Worm (Caenorhabditis elegans) whole organism, L2 larva: ENCODE data around the gene acr-16.

Experiments used
- C34F6.9 ChIP-seq: fragments of 150-350 bp; optimal IDR thresholded peaks from 2 replicates; lab custom pipeline; 2014; ENCODE audit warnings: missing biosample characterization, missing genetic modification characterization
- F13H6.1 ChIP-seq: sonication (generic microtip); optimal IDR thresholded peaks from 2 replicates; lab custom pipeline; 2016; ENCODE audit warnings: missing genetic modification characterization, missing compliant biosample characterization
- R02D3.7 ChIP-seq: fragments of 150-350 bp; optimal IDR thresholded peaks from 2 replicates; lab custom pipeline; 2014; ENCODE audit warnings: missing biosample characterization, missing genetic modification characterization
- Y55F3AM.14 ChIP-seq: fragments of 200-800 bp; sonication (Bioruptor generic); optimal IDR thresholded peaks from 2 replicates; lab custom pipeline; 2018; ENCODE audit warnings: mild to moderate bottlenecking, missing genetic modification characterization, missing compliant biosample characterization
- ZK546.5 ChIP-seq: sonication (generic microtip); optimal IDR thresholded peaks from 2 replicates; lab custom pipeline; 2017; ENCODE audit warnings: missing biosample characterization, missing genetic modification characterization
- alr-1 ChIP-seq: fragments of 150-350 bp; optimal IDR thresholded peaks from 2 replicates; lab custom pipeline; 2014; ENCODE audit warnings: missing biosample characterization, missing genetic modification characterization
- aly-2 ChIP-seq: fragments of 150-350 bp; optimal IDR thresholded peaks from 2 replicates; lab custom pipeline; 2014; ENCODE audit warnings: missing biosample characterization, missing genetic modification characterization
- ama-1 ChIP-seq: fragments of 150-350 bp; optimal IDR thresholded peaks from 2 replicates; lab custom pipeline; 2018; ENCODE audit warnings: inconsistent platforms
- blmp-1 ChIP-seq: sonication (generic microtip); optimal IDR thresholded peaks from 2 replicates; lab custom pipeline; 2017; ENCODE audit warnings: missing genetic modification characterization, mild to moderate bottlenecking, missing compliant biosample characterization, antibody characterized with exemption, moderate library complexity; ENCODE audit not compliant: insufficient read depth
- ceh-16 ChIP-seq: fragments of 150-350 bp; optimal IDR thresholded peaks from 2 replicates; lab custom pipeline; 2014; ENCODE audit warnings: missing biosample characterization, missing genetic modification characterization
- ceh-82 ChIP-seq: fragments of 150-350 bp; optimal IDR thresholded peaks from 2 replicates; lab custom pipeline; 2014; ENCODE audit warnings: missing biosample characterization, missing genetic modification characterization
- crh-2 ChIP-seq: sonication (generic microtip); optimal IDR thresholded peaks from 2 replicates; lab custom pipeline; 2017; ENCODE audit warnings: missing biosample characterization, missing genetic modification characterization
- dmd-4 ChIP-seq: sonication (generic microtip); optimal IDR thresholded peaks from 2 replicates; lab custom pipeline; 2017; ENCODE audit warnings: missing biosample characterization, missing genetic modification characterization
- egl-27 ChIP-seq: sonication (generic microtip); optimal IDR thresholded peaks from 3 replicates; lab custom pipeline; 2017; ENCODE audit warnings: missing biosample characterization, missing genetic modification reagents, missing genetic modification characterization
- elt-1 ChIP-seq: fragments of 150-350 bp; optimal IDR thresholded peaks from 2 replicates; lab custom pipeline; 2014; ENCODE audit warnings: missing biosample characterization, missing genetic modification characterization
- elt-3 ChIP-seq: sonication (generic microtip); optimal IDR thresholded peaks from 2 replicates; lab custom pipeline; 2017; ENCODE audit warnings: missing biosample characterization, missing genetic modification characterization
- fos-1 ChIP-seq: fragments of 150-350 bp; optimal IDR thresholded peaks from 2 replicates; lab custom pipeline; 2014; ENCODE audit warnings: missing biosample characterization, missing genetic modification characterization
- gmeb-1 ChIP-seq: fragments of 150-350 bp; optimal IDR thresholded peaks from 2 replicates; lab custom pipeline; 2014; ENCODE audit warnings: missing biosample characterization, missing genetic modification characterization
- lin-11 ChIP-seq: fragments of 150-350 bp; sonication (generic microtip); optimal IDR thresholded peaks from 2 replicates; lab custom pipeline; 2014; ENCODE audit warnings: missing biosample characterization, missing genetic modification characterization, inconsistent platforms, mixed read lengths
- lin-13 ChIP-seq: fragments of 150-350 bp; optimal IDR thresholded peaks from 2 replicates; lab custom pipeline; 2014; ENCODE audit warnings: missing biosample characterization, missing genetic modification reagents, missing genetic modification characterization
- lin-39 ChIP-seq: fragments of 150-350 bp; optimal IDR thresholded peaks from 2 replicates; lab custom pipeline; 2014; ENCODE audit warnings: missing biosample characterization, missing genetic modification reagents, missing genetic modification characterization
- lsy-2 ChIP-seq, 2 experiments: fragments of 150-350 bp in 1 of 2; sonication (generic microtip) in 1 of 2; optimal IDR thresholded peaks; 2 replicates each; lab custom pipeline; 2014 to 2017; ENCODE audit warnings: missing biosample characterization in 2 of 2, missing genetic modification characterization in 2 of 2
- mab-5 ChIP-seq: fragments of 150-350 bp; optimal IDR thresholded peaks from 2 replicates; lab custom pipeline; 2014; ENCODE audit warnings: missing biosample characterization, missing genetic modification characterization
- mbf-1 ChIP-seq: sonication (generic microtip); optimal IDR thresholded peaks from 2 replicates; lab custom pipeline; 2017; ENCODE audit warnings: missing biosample characterization, missing genetic modification characterization
- mdl-1 ChIP-seq, 2 experiments: fragments of 150-350 bp in 1 of 2; sonication (generic microtip) in 1 of 2; optimal IDR thresholded peaks; 2 replicates each; lab custom pipeline; 2017; ENCODE audit warnings: missing biosample characterization in 2 of 2, missing genetic modification characterization in 2 of 2
- nhr-10 ChIP-seq: sonication (generic microtip); optimal IDR thresholded peaks from 2 replicates; lab custom pipeline; 2017; ENCODE audit warnings: missing biosample characterization, missing genetic modification characterization
- nhr-11 ChIP-seq: fragments of 150-350 bp; optimal IDR thresholded peaks from 2 replicates; lab custom pipeline; 2014; ENCODE audit warnings: missing biosample characterization, missing genetic modification characterization
- nhr-12 ChIP-seq: fragments of 150-350 bp; optimal IDR thresholded peaks from 2 replicates; lab custom pipeline; 2014; ENCODE audit warnings: missing biosample characterization, missing genetic modification characterization
- nhr-129 ChIP-seq: fragments of 150-350 bp; optimal IDR thresholded peaks from 2 replicates; lab custom pipeline; 2014; ENCODE audit warnings: missing biosample characterization, missing genetic modification characterization
- nhr-21 ChIP-seq: fragments of 150-350 bp; optimal IDR thresholded peaks from 2 replicates; lab custom pipeline; 2014; ENCODE audit warnings: missing biosample characterization, missing genetic modification characterization
- nhr-23 ChIP-seq: fragments of 150-350 bp; optimal IDR thresholded peaks from 2 replicates; lab custom pipeline; 2014; ENCODE audit warnings: missing biosample characterization, missing genetic modification reagents, missing genetic modification characterization
- nhr-237 ChIP-seq: fragments of 150-350 bp; optimal IDR thresholded peaks from 2 replicates; lab custom pipeline; 2014; ENCODE audit warnings: missing biosample characterization, missing genetic modification characterization
- nhr-25 ChIP-seq: fragments of 150-350 bp; sonication (generic microtip); optimal IDR thresholded peaks from 3 replicates; lab custom pipeline; 2014; ENCODE audit warnings: missing biosample characterization, missing genetic modification characterization
- nhr-6 ChIP-seq: fragments of 150-350 bp; optimal IDR thresholded peaks from 2 replicates; lab custom pipeline; 2014; ENCODE audit warnings: missing biosample characterization, missing genetic modification characterization
- nhr-77 ChIP-seq: fragments of 150-350 bp; optimal IDR thresholded peaks from 2 replicates; lab custom pipeline; 2014; ENCODE audit warnings: missing biosample characterization, missing genetic modification characterization
- peb-1 ChIP-seq: fragments of 150-350 bp; optimal IDR thresholded peaks from 2 replicates; lab custom pipeline; 2014; ENCODE audit warnings: missing biosample characterization, missing genetic modification characterization
- sem-4 ChIP-seq: fragments of 150-350 bp; optimal IDR thresholded peaks from 2 replicates; lab custom pipeline; 2014; ENCODE audit warnings: missing biosample characterization, missing genetic modification reagents, missing genetic modification characterization
- skn-1 ChIP-seq: sonication (generic microtip); optimal IDR thresholded peaks from 2 replicates; lab custom pipeline; 2017; ENCODE audit warnings: missing biosample characterization, missing genetic modification characterization
- sma-3 ChIP-seq: sonication (generic microtip); optimal IDR thresholded peaks from 2 replicates; lab custom pipeline; 2016; ENCODE audit warnings: missing genetic modification reagents, missing genetic modification characterization, missing compliant biosample characterization
- sma-9 ChIP-seq, 2 experiments: fragments of 150-350 bp in 1 of 2; sonication (generic microtip) in 1 of 2; optimal IDR thresholded peaks; 2 replicates each; lab custom pipeline; 2014 to 2016; ENCODE audit warnings: missing genetic modification characterization in 2 of 2, mild to moderate bottlenecking in 1 of 2, missing biosample characterization in 1 of 2, missing compliant biosample characterization in 1 of 2, missing genetic modification reagents in 1 of 2, moderate library complexity in 1 of 2
- snpc-4 ChIP-seq: fragments of 150-350 bp; optimal IDR thresholded peaks from 2 replicates; lab custom pipeline; 2014; ENCODE audit warnings: missing biosample characterization, missing genetic modification characterization
- unc-39 ChIP-seq: fragments of 150-350 bp; optimal IDR thresholded peaks from 2 replicates; lab custom pipeline; 2014; ENCODE audit warnings: missing biosample characterization, missing genetic modification characterization
- unc-55 ChIP-seq: fragments of 150-350 bp; sonication (generic microtip); optimal IDR thresholded peaks from 3 replicates; lab custom pipeline; 2014; ENCODE audit warnings: missing biosample characterization, missing genetic modification reagents, missing genetic modification characterization
- unc-62 ChIP-seq: fragments of 150-350 bp; optimal IDR thresholded peaks from 2 replicates; lab custom pipeline; 2014; ENCODE audit warnings: missing biosample characterization, missing genetic modification reagents, missing genetic modification characterization
- zag-1 ChIP-seq: fragments of 150-350 bp; optimal IDR thresholded peaks from 2 replicates; lab custom pipeline; 2014; ENCODE audit warnings: missing biosample characterization, missing genetic modification characterization
- ztf-1 ChIP-seq: fragments of 200-800 bp; sonication (Bioruptor generic); conservative IDR thresholded peaks from 2 replicates; pipeline ENCODE4 v1.3.6; 2022; ENCODE audit warnings: missing genetic modification characterization, missing compliant biosample characterization
- ztf-11 ChIP-seq: sonication (generic microtip); optimal IDR thresholded peaks from 2 replicates; lab custom pipeline; 2017; ENCODE audit warnings: missing biosample characterization, missing genetic modification characterization
- ztf-4 ChIP-seq: fragments of 150-350 bp; optimal IDR thresholded peaks from 2 replicates; lab custom pipeline; 2014; ENCODE audit warnings: missing biosample characterization, missing genetic modification characterization

Gene acr-16

DNA sequence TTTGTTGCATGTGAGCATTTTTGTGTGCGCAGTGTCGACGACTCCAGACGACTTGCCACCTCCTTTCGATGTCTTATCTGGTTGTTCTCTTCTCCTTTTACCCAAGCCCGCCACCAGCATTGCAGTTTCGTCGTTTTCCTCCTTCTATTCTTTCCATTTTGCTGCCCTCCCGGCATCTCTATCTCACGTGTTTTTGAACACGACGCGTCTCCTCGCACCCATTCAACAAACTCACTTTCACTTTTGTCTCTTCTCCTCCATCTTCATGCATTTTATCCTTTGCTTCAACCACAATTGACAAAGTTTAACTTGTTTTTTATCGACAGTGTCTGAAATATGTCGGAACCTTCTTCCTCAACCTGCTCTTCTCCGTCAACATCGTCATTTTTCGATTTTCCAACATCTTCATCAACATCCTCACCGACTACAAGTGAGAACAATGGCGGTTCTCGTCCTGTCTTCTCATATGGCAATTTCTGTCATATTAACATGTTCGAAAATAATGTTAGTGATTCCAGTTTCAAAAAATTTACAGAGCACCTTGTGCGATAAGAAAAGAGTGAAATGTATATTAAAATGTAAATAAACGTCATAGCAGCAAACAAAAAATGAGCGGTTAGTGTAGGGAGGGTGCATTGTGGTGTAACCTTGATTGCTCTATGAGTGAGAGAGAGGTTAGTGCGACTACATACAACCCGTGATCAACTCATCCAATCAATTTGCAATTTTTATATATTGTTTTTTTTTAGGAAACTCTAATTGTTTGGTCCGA is 49.8 kb downstream of the acr-16 start, which contains the start of gene fip-4:
Gene fip-4, minus strand, starts transcription at position 636 of the 772 bp plus-strand sequence.
- TF ChIP-seq lin-13 (no peak), elt-3 (tag; lab: Kevin White, UChicago) (no peak), nhr-11 (no peak), peb-1 (tag; lab: Kevin White, UChicago) (no peak), lsy-2 (tag; optimal IDR thresholded peaks at IDR 0.05; lab: Kevin White, UChicago) (peak in 1 of 2 experiments; percentile 22), skn-1 (no peak), nhr-237 (tag; lab: Kevin White, UChicago) (no peak), nhr-6 (tag; lab: Kevin White, UChicago) (no peak), nhr-23 (tag; lab: Kevin White, UChicago) (no peak), ceh-82 (tag; lab: Kevin White, UChicago) (no peak), nhr-21 (peak; percentile 44), unc-55 (GFP tag; lab: Kevin White, UChicago) (no peak), sma-9 (GFP tag; optimal IDR thresholded peaks at IDR 0.05; lab: Kevin White, UChicago) (peak; percentile 70), sma-9 (tag; optimal IDR thresholded peaks at IDR 0.05; lab: Kevin White, UChicago) (no peak), mdl-1 (tag; optimal IDR thresholded peaks at IDR 0.05; lab: Kevin White, UChicago) (peak in 1 of 2 experiments; percentile 34), nhr-129 (tag; lab: Kevin White, UChicago) (peak; percentile 46), ztf-1 (GFP tag; lab: Robert Waterston, UW) (no peak), nhr-12 (no peak), elt-1 (tag; lab: Kevin White, UChicago) (no peak), dmd-4 (no peak), aly-2 (tag; lab: Kevin White, UChicago) (no peak), sem-4 (peak; percentile 28), gmeb-1 (tag; lab: Kevin White, UChicago) (no peak), ama-1 (peak; percentile 55), zag-1 (tag; lab: Kevin White, UChicago) (no peak), nhr-77 (tag; lab: Kevin White, UChicago) (no peak), R02D3.7 (tag; lab: Kevin White, UChicago) (no peak), alr-1 (no peak), F13H6.1 (peak; percentile 7), ZK546.5 (tag; lab: Kevin White, UChicago) (no peak), snpc-4 (tag; lab: Kevin White, UChicago) (no peak), ztf-4 (tag; lab: Kevin White, UChicago) (no peak), C34F6.9 (peak; percentile 45), nhr-10 (tag; lab: Kevin White, UChicago) (no peak), blmp-1 (peak; percentile 98), lin-11 (tag; lab: Kevin White, UChicago) (no peak), unc-39 (tag; lab: Kevin White, UChicago) (no peak), crh-2 (no peak), unc-62 (GFP tag; lab: Kevin White, UChicago) (no peak), fos-1 (tag; lab: Kevin White, UChicago) (peak; percentile 43), mab-5 (tag; lab: Kevin White, UChicago) (no peak), mbf-1 (tag; lab: Kevin White, UChicago) (no peak), sma-3 (GFP tag; lab: Kevin White, UChicago) (peak; percentile 29), ceh-16 (tag; lab: Kevin White, UChicago) (no peak), egl-27 (tag; lab: Kevin White, UChicago) (no peak), Y55F3AM.14 (GFP tag; lab: Kevin White, UChicago) (no peak), lin-39 (tag; lab: Kevin White, UChicago) (no peak), nhr-25 (tag; lab: Kevin White, UChicago) (peak; percentile 79), ztf-11 (no peak)
